Worm (Caenorhabditis elegans): Measurements from ENCODE around the gene str-135.

ce11 chrV:8262212-8262611, 18.5 kb downstream of the str-135 start:
- TF ChIP-seq unc-62 (GFP tag; optimal IDR thresholded peaks at IDR 0.05 in 1 of 2) (peak in 1 of 2 experiments; percentile 94), unc-62 (tag; optimal IDR thresholded peaks at IDR 0.05) (no peak), F44E2.7 (GFP tag; IDR thresholded peaks at IDR 0.05) (no peak), R02D3.7 (tag; optimal IDR thresholded peaks at IDR 0.05) (no peak), zfp-3 (GFP tag; conservative IDR thresholded peaks at IDR 0.05) (no peak), lir-3 (tag; optimal IDR thresholded peaks at IDR 0.05) (no peak), ZK546.5 (tag; optimal IDR thresholded peaks at IDR 0.05) (no peak), nhr-111 (GFP tag; optimal IDR thresholded peaks at IDR 0.05) (no peak), dmd-9 (GFP tag; IDR thresholded peaks at IDR 0.05) (no peak), hmg-1.1 (GFP tag; IDR thresholded peaks at IDR 0.05) (no peak), jun-1 (tag; optimal IDR thresholded peaks at IDR 0.05) (no peak), lim-7 (GFP tag; IDR thresholded peaks at IDR 0.05) (no peak)

Measured in whole organism, L4 larva.